Worm (Caenorhabditis elegans) whole organism, L3 larva: Measurements from ENCODE around the gene F35H10.5.

ENCODE experiments used
- R02D3.7 ChIP-seq: fragments of 150-350 bp; optimal IDR thresholded peaks from 2 replicates; lab custom pipeline; 2014; ENCODE audit warnings: missing biosample characterization, missing genetic modification characterization
- ZK546.5 ChIP-seq: sonication (generic microtip); optimal IDR thresholded peaks from 2 replicates; lab custom pipeline; 2017; ENCODE audit warnings: missing biosample characterization, missing genetic modification characterization
- aly-2 ChIP-seq: fragments of 150-350 bp; optimal IDR thresholded peaks from 2 replicates; lab custom pipeline; 2014; ENCODE audit warnings: missing biosample characterization, missing genetic modification characterization
- ceh-16 ChIP-seq: sonication (generic microtip); optimal IDR thresholded peaks from 2 replicates; lab custom pipeline; 2017; ENCODE audit warnings: missing biosample characterization, missing genetic modification characterization
- ceh-28 ChIP-seq: fragments of 150-350 bp; optimal IDR thresholded peaks from 2 replicates; lab custom pipeline; 2014; ENCODE audit warnings: missing biosample characterization, missing genetic modification reagents, missing genetic modification characterization
- ceh-82 ChIP-seq: fragments of 150-350 bp; optimal IDR thresholded peaks from 2 replicates; lab custom pipeline; 2014; ENCODE audit warnings: missing biosample characterization, missing genetic modification characterization
- ceh-9 ChIP-seq: sonication (generic microtip); optimal IDR thresholded peaks from 2 replicates; lab custom pipeline; 2018; ENCODE audit warnings: missing biosample characterization, missing genetic modification characterization
- daf-12 ChIP-seq: fragments of 150-350 bp; optimal IDR thresholded peaks from 2 replicates; lab custom pipeline; 2014; ENCODE audit warnings: missing biosample characterization, missing genetic modification reagents, missing genetic modification characterization
- egl-27 ChIP-seq: sonication (generic microtip); optimal IDR thresholded peaks from 4 replicates; lab custom pipeline; 2017; ENCODE audit warnings: missing biosample characterization, missing genetic modification reagents, missing genetic modification characterization
- egl-5 ChIP-seq: fragments of 150-350 bp; optimal IDR thresholded peaks from 2 replicates; lab custom pipeline; 2017; ENCODE audit warnings: missing biosample characterization, missing genetic modification reagents, missing genetic modification characterization, inconsistent platforms
- elt-1 ChIP-seq: fragments of 150-350 bp; optimal IDR thresholded peaks from 2 replicates; lab custom pipeline; 2014; ENCODE audit warnings: missing biosample characterization, missing genetic modification characterization
- elt-3 ChIP-seq, 3 experiments: fragments of 150-350 bp in 1 of 3; sonication (generic microtip) in 2 of 3; optimal IDR thresholded peaks; 2 replicates in 2 of 3; 4 replicates in 1 of 3; lab custom pipeline; 2014 to 2017; ENCODE audit warnings: missing biosample characterization in 3 of 3, missing genetic modification characterization in 3 of 3
- eor-1 ChIP-seq, 2 experiments: fragments of 150-350 bp; optimal IDR thresholded peaks; 2 replicates each; lab custom pipeline; 2014 to 2018; ENCODE audit warnings: missing biosample characterization in 2 of 2, missing genetic modification characterization in 2 of 2
- fkh-10 ChIP-seq: sonication (generic microtip); optimal IDR thresholded peaks from 2 replicates; lab custom pipeline; 2017; ENCODE audit warnings: missing biosample characterization, missing genetic modification reagents, missing genetic modification characterization
- fos-1 ChIP-seq: fragments of 150-350 bp; optimal IDR thresholded peaks from 2 replicates; lab custom pipeline; 2014; ENCODE audit warnings: missing biosample characterization, missing genetic modification characterization
- hmg-11 ChIP-seq: sonication (generic microtip); optimal IDR thresholded peaks from 2 replicates; lab custom pipeline; 2016; ENCODE audit warnings: missing genetic modification characterization, missing compliant biosample characterization
- jun-1 ChIP-seq: fragments of 150-350 bp; optimal IDR thresholded peaks from 2 replicates; lab custom pipeline; 2014; ENCODE audit warnings: missing biosample characterization, missing genetic modification reagents, missing genetic modification characterization
- lin-15B ChIP-seq: fragments of 150-350 bp; optimal IDR thresholded peaks from 2 replicates; lab custom pipeline; 2014; ENCODE audit warnings: missing biosample characterization, missing genetic modification characterization
- lin-39 ChIP-seq: fragments of 150-350 bp; optimal IDR thresholded peaks from 2 replicates; lab custom pipeline; 2018; ENCODE audit warnings: missing biosample characterization, missing genetic modification reagents, missing genetic modification characterization
- lsy-12 ChIP-seq: sonication (generic microtip); optimal IDR thresholded peaks from 2 replicates; lab custom pipeline; 2016; ENCODE audit warnings: mild to moderate bottlenecking, missing genetic modification characterization, missing compliant biosample characterization
- mdl-1 ChIP-seq: fragments of 150-350 bp; optimal IDR thresholded peaks from 2 replicates; lab custom pipeline; 2014; ENCODE audit warnings: missing biosample characterization, missing genetic modification characterization
- mml-1 ChIP-seq: fragments of 150-350 bp; sonication (generic microtip); optimal IDR thresholded peaks from 3 replicates; lab custom pipeline; 2014; ENCODE audit warnings: missing biosample characterization, missing genetic modification characterization
- nfya-1 ChIP-seq: sonication (generic microtip); optimal IDR thresholded peaks from 2 replicates; lab custom pipeline; 2017; ENCODE audit warnings: missing genetic modification characterization, mild to moderate bottlenecking, missing compliant biosample characterization, antibody characterized with exemption, moderate library complexity; ENCODE audit not compliant: insufficient read depth
- nhr-23 ChIP-seq: fragments of 150-350 bp; optimal IDR thresholded peaks from 2 replicates; lab custom pipeline; 2014; ENCODE audit warnings: missing biosample characterization, missing genetic modification reagents, missing genetic modification characterization
- nhr-25 ChIP-seq: sonication (generic microtip); optimal IDR thresholded peaks from 2 replicates; lab custom pipeline; 2017; ENCODE audit warnings: missing biosample characterization, missing genetic modification characterization
- nhr-28 ChIP-seq: fragments of 150-350 bp; optimal IDR thresholded peaks from 2 replicates; lab custom pipeline; 2014; ENCODE audit warnings: missing biosample characterization, missing genetic modification characterization
- nhr-43 ChIP-seq: sonication (generic microtip); optimal IDR thresholded peaks from 2 replicates; lab custom pipeline; 2016; ENCODE audit warnings: mild to moderate bottlenecking, missing genetic modification characterization, missing compliant biosample characterization; ENCODE audit not compliant: poor library complexity, severe bottlenecking
- nhr-67 ChIP-seq: fragments of 150-350 bp; optimal IDR thresholded peaks from 2 replicates; lab custom pipeline; 2014; ENCODE audit warnings: missing biosample characterization, missing genetic modification characterization
- nhr-76 ChIP-seq: fragments of 150-350 bp; sonication (generic microtip); optimal IDR thresholded peaks from 5 replicates; lab custom pipeline; 2014; ENCODE audit warnings: missing biosample characterization, missing genetic modification characterization
- nhr-77 ChIP-seq: fragments of 150-350 bp; optimal IDR thresholded peaks from 2 replicates; lab custom pipeline; 2014; ENCODE audit warnings: missing biosample characterization, missing genetic modification characterization
- pha-4 ChIP-seq: fragments of 150-350 bp; optimal IDR thresholded peaks from 2 replicates; lab custom pipeline; 2014; ENCODE audit warnings: missing biosample characterization, missing genetic modification reagents, missing genetic modification characterization
- pqm-1 ChIP-seq: fragments of 150-350 bp; optimal IDR thresholded peaks from 2 replicates; lab custom pipeline; 2017; ENCODE audit warnings: missing biosample characterization, missing genetic modification characterization, inconsistent platforms
- sea-2 ChIP-seq: fragments of 150-350 bp; sonication (generic microtip); optimal IDR thresholded peaks from 4 replicates; lab custom pipeline; 2014; ENCODE audit warnings: missing biosample characterization, missing genetic modification reagents, missing genetic modification characterization
- skn-1 ChIP-seq: fragments of 150-350 bp; optimal IDR thresholded peaks from 2 replicates; lab custom pipeline; 2014; ENCODE audit warnings: missing biosample characterization, missing genetic modification characterization
- tbx-2 ChIP-seq: sonication (generic microtip); optimal IDR thresholded peaks from 2 replicates; lab custom pipeline; 2016; ENCODE audit warnings: mild to moderate bottlenecking, missing genetic modification characterization, missing compliant biosample characterization
- unc-39 ChIP-seq: sonication (generic microtip); optimal IDR thresholded peaks from 4 replicates; lab custom pipeline; 2017; ENCODE audit warnings: missing biosample characterization, missing genetic modification characterization
- unc-62 ChIP-seq: fragments of 150-350 bp; sonication (generic microtip); optimal IDR thresholded peaks from 4 replicates; lab custom pipeline; 2014; ENCODE audit warnings: missing biosample characterization, missing genetic modification reagents, missing genetic modification characterization
- ztf-11 ChIP-seq: fragments of 150-350 bp; optimal IDR thresholded peaks from 2 replicates; lab custom pipeline; 2014; ENCODE audit warnings: missing biosample characterization, missing genetic modification characterization
- ztf-4 ChIP-seq: fragments of 150-350 bp; optimal IDR thresholded peaks from 2 replicates; lab custom pipeline; 2014; ENCODE audit warnings: missing biosample characterization, missing genetic modification characterization

F35H10.5 gene

DNA sequence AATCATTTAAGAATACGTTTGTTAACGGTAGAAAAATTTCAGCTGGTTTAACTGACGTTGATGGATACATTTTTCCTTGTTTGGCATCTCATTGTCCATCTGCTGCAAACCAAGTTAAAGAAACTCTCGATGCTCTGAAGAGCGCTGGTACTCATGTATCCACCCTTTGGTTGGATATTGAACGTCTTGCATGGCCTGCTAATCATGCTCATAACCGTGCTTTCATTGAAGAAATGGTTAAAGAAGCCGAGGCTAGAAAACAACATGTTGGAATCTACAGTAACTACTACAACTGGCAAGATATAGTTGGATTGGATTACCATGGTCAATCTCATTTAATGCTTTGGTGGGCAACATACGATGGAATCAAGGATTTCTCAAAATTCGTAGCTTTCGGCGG is 32.5 kb downstream of the F35H10.5 start:
- TF ChIP-seq pqm-1 (tag; lab: Kevin White, UChicago) (no peak), ceh-9 (no peak), nhr-76 (tag; lab: Kevin White, UChicago) (no peak), aly-2 (no peak), nhr-77 (no peak)

DNA sequence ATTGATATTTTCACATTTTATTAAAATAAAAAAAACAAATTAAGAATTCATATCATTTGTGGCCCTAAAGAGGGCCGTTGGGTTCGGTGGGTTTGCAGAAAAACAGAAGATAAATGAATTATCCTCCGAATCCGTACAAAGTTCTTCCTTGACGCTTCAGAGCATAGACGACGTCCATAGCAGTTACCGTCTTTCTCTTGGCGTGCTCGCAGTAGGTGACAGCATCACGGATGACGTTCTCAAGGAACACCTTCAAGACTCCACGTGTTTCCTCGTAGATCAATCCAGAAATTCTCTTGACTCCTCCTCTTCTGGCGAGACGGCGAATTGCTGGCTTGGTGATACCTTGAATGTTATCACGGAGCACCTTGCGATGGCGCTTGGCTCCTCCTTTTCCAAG is 33.0 kb downstream of the F35H10.5 start:
- no peak for TF ChIP-seq nfya-1 (tag; lab: Kevin White, UChicago)
- TF ChIP-seq ZK546.5 (tag; lab: Kevin White, UChicago): no peak
- no peak for TF ChIP-seq ceh-16 (tag; lab: Kevin White, UChicago)
- TF ChIP-seq lin-15B (tag; lab: Kevin White, UChicago): no peak
- TF ChIP-seq nhr-43 (tag; lab: Kevin White, UChicago): no peak
- no peak for TF ChIP-seq ceh-82 (tag; lab: Kevin White, UChicago)
- TF ChIP-seq nhr-67: no peak
- TF ChIP-seq, all 47 proteins: peak for 0

DNA sequence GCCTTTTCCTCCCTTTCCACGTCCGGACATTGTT is 33.2 kb downstream of the F35H10.5 start, which contains the start of gene his-31:
Gene his-31 (minus strand): TSS at position 30 of the 34 bp plus-strand sequence.
- TF ChIP-seq sea-2: no peak
- TF ChIP-seq unc-39 (tag; lab: Kevin White, UChicago): no peak

DNA sequence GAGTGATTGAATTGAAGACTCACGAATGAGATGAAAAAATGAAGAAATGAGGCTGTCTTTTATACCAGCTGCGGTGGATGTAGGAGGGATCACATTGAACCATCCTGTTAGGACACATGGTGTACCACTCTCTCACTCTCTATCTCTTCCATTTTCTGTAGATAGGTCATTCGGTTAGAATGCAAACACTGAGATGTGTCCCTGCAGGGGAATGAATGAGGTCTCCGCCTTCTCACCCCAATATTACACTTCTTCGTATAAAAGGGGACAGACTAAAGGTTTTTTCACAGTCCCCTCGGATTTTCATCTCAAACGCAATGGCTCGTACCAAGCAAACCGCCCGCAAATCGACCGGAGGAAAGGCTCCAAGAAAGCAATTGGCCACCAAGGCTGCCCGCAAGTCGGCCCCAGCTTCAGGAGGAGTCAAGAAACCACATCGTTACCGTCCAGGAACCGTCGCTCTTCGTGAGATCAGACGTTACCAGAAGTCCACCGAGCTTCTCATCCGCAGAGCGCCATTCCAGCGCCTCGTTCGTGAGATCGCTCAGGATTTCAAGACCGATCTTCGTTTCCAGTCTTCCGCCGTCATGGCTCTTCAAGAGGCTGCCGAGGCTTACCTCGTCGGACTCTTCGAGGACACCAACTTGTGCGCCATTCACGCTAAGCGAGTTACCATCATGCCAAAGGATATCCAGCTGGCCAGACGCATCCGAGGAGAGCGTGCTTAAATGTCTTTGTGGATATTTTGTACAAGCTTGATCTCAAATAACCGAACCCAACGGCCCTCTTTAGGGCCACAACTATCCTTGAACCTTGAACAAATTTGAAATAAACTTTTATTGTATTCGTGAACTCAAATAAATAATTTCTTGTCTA is 33.7 kb downstream of the F35H10.5 start, which contains the start of gene his-32:
Gene his-32 (plus strand): TSS at position 318 of the 876 bp plus-strand sequence.
- TF ChIP-seq nhr-28 (tag; lab: Kevin White, UChicago) (no peak), R02D3.7 (tag; lab: Kevin White, UChicago) (no peak), nhr-25 (peak; percentile 94), nhr-23 (tag; lab: Kevin White, UChicago) (peak; percentile 88), elt-3 (tag; optimal IDR thresholded peaks at IDR 0.05; lab: Kevin White, UChicago) (no peak), daf-12 (tag; lab: Kevin White, UChicago) (no peak), eor-1 (tag; optimal IDR thresholded peaks at IDR 0.05; lab: Kevin White, UChicago) (no peak), egl-27 (tag; lab: Kevin White, UChicago) (no peak), mdl-1 (tag; lab: Kevin White, UChicago) (no peak), sea-2 (no peak), ztf-11 (tag; lab: Kevin White, UChicago) (no peak), nhr-76 (tag; lab: Kevin White, UChicago) (no peak), ceh-28 (tag; lab: Kevin White, UChicago) (no peak), mml-1 (tag; lab: Kevin White, UChicago) (no peak), egl-5 (tag; lab: Kevin White, UChicago) (no peak), jun-1 (no peak), pha-4 (peak; percentile 42), lin-15B (tag; lab: Kevin White, UChicago) (peak; percentile 15), nhr-43 (tag; lab: Kevin White, UChicago) (peak; percentile 26), nhr-67 (no peak), tbx-2 (no peak), aly-2 (no peak), lsy-12 (tag; lab: Kevin White, UChicago) (peak; percentile 43), lin-39 (tag; lab: Kevin White, UChicago) (no peak), ceh-16 (tag; lab: Kevin White, UChicago) (no peak), ztf-4 (tag; lab: Kevin White, UChicago) (no peak), elt-1 (peak; percentile 48), ceh-9 (no peak), hmg-11 (no peak)
- TF ChIP-seq, all 47 proteins: peak for 7

DNA sequence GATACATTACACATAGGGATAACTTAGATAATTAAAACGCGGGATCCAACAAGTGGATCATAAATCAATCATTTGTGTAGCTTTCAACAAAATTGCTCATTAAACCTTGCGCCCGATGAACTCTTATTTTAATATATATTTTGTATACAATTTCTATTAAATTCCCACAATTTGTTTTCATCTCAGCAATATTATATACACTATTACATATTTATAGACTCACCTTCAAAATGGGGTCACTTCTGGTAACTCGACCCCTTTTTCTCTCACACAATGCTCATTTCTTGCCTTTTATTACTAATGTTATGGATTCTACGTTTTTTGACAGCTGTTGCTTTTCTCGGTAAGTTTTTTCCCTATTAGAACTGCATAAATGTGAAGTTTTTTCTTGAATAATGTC is 39.1 kb downstream of the F35H10.5 start, which contains the start of gene lgc-6:
Gene lgc-6 (plus strand): TSS at position 301 of the 400 bp plus-strand sequence.
- TF ChIP-seq lsy-12 (tag; lab: Kevin White, UChicago) (no peak), nfya-1 (tag; lab: Kevin White, UChicago) (no peak), unc-62 (no peak), ZK546.5 (tag; lab: Kevin White, UChicago) (no peak), fos-1 (tag; lab: Kevin White, UChicago) (no peak), ztf-4 (tag; lab: Kevin White, UChicago) (no peak), nhr-77 (no peak), skn-1 (tag; lab: Kevin White, UChicago) (no peak), jun-1 (no peak), unc-39 (tag; lab: Kevin White, UChicago) (no peak), elt-3 (tag; optimal IDR thresholded peaks at IDR 0.05; lab: Kevin White, UChicago) (no peak), nhr-67 (no peak), ztf-11 (tag; lab: Kevin White, UChicago) (no peak), fkh-10 (no peak), mdl-1 (tag; lab: Kevin White, UChicago) (no peak), nhr-23 (tag; lab: Kevin White, UChicago) (no peak)
